Worm (Caenorhabditis elegans): ENCODE data around the gene Y50E8A.1.
A peak's percentile ranks its signal among the peaks of the same experiment; 100 is the strongest.

Gene Y50E8A.1

DNA sequence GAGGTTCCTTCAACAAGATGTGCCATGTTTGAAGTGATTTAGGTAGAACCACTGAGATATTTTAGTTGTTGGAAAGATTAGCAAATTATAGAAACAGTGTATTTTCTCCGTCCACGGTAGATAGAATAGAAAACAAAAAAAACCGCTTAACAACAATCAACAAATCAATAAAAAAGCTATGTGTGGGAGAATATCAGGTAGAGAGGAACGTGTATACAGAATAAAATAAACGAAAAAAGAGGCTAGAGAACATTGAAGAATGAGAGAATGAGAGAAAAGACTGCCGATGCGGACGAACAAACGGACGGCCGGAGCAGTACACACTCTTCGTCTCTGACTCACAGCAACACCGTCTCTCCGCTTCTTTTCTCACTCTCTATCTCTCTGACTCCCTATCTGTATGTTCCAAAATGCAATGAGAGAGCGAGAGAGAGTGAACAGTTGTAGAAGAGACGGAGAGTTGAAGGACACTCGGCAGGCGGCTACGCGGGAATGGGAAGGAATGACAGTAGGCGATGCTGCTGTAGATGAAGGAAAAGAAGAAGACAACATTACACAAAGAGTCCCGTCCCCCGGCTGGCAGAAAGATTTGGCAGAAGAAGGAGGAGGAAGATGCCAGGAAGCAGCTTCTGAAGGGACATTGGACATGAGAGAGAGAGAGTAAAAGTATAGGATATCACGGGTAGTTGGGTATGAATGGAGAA lies 29.9 kb upstream of the Y50E8A.1 start, which contains the start of gene unc-112 (continued):
- peak; percentile 78 for TF ChIP-seq sem-4 (tag; optimal IDR thresholded peaks at IDR 0.05)
- TF ChIP-seq crh-2 (tag; optimal IDR thresholded peaks at IDR 0.05): peak; percentile 56
- TF ChIP-seq ZK546.5 (tag; optimal IDR thresholded peaks at IDR 0.05): no peak
- peak; percentile 8 for TF ChIP-seq mab-5 (tag; optimal IDR thresholded peaks at IDR 0.05)
- TF ChIP-seq nhr-237 (tag; optimal IDR thresholded peaks at IDR 0.05): no peak

DNA sequence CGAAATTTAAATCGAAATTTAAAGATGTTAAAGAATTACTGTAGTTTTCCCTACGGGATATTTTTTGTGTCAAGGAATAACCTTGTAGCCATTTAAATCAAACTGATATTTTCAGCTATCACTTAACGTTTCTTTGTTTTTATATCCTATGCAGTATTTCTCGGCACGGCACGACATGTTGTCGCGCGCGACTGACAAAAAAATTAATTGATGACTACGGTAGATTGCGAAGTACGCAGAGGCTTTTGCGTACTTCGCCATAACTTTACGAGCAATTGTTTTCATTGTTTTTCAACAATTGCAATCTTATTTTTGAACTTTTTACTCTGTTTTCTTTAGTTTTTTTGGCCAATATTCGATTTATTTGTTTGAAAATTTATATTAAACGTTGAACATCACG lies 28.7 kb upstream of the Y50E8A.1 start:
- TF ChIP-seq Y55F3AM.14 (GFP tag; optimal IDR thresholded peaks at IDR 0.05) (no peak), crh-2 (tag; optimal IDR thresholded peaks at IDR 0.05) (no peak), unc-39 (tag; optimal IDR thresholded peaks at IDR 0.05) (no peak), unc-62 (GFP tag; optimal IDR thresholded peaks at IDR 0.05) (no peak), elt-1 (tag; optimal IDR thresholded peaks at IDR 0.05) (no peak), gmeb-1 (tag; optimal IDR thresholded peaks at IDR 0.05) (no peak), ceh-82 (tag; optimal IDR thresholded peaks at IDR 0.05) (no peak), alr-1 (tag; optimal IDR thresholded peaks at IDR 0.05) (no peak), nhr-21 (tag; optimal IDR thresholded peaks at IDR 0.05) (no peak), R02D3.7 (tag; optimal IDR thresholded peaks at IDR 0.05) (no peak), blmp-1 (tag; optimal IDR thresholded peaks at IDR 0.05; ENCODE audit: insufficient read depth) (no peak), snpc-4 (tag; optimal IDR thresholded peaks at IDR 0.05) (no peak), peb-1 (tag; optimal IDR thresholded peaks at IDR 0.05) (no peak), nhr-11 (tag; optimal IDR thresholded peaks at IDR 0.05) (no peak), nhr-23 (tag; optimal IDR thresholded peaks at IDR 0.05) (no peak), mbf-1 (tag; optimal IDR thresholded peaks at IDR 0.05) (no peak), elt-3 (tag; optimal IDR thresholded peaks at IDR 0.05) (no peak), ama-1 (optimal IDR thresholded peaks at IDR 0.05) (no peak)

DNA sequence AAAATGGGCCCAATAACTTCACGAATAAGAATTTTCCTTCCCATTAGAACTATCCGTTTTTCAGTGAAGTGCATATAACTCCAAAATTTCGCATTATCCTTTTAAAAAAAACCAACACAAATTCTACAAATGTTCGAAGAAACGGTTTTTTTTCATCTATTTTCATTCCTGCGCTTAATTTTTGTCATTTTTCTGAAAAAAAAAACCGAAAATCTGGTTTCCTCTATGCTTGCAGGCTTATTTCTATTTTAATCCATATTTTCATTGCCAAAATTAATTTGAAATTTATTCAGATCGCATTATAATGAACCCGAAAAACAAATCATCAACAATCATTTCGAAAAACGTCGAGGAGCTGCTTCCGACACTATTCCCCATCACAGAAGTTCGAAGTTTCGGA lies 28.0 kb upstream of the Y50E8A.1 start, which contains the start of gene set-5:
set-5 (plus strand) TSS at position 301 of the 400 bp plus-strand sequence.
- no peak for TF ChIP-seq aly-2 (tag; optimal IDR thresholded peaks at IDR 0.05)
- TF ChIP-seq mab-5 (tag; optimal IDR thresholded peaks at IDR 0.05): no peak
- TF ChIP-seq Y55F3AM.14 (GFP tag; optimal IDR thresholded peaks at IDR 0.05): no peak
- no peak for TF ChIP-seq snpc-4 (tag; optimal IDR thresholded peaks at IDR 0.05)
- TF ChIP-seq unc-62 (GFP tag; optimal IDR thresholded peaks at IDR 0.05): no peak
- no peak for TF ChIP-seq sma-9 (GFP tag; optimal IDR thresholded peaks at IDR 0.05)
- TF ChIP-seq sma-9 (tag; optimal IDR thresholded peaks at IDR 0.05): no peak
- no peak for TF ChIP-seq nhr-10 (tag; optimal IDR thresholded peaks at IDR 0.05)
- TF ChIP-seq lsy-2 (tag; optimal IDR thresholded peaks at IDR 0.05): no peak
- TF ChIP-seq lin-13 (GFP tag; optimal IDR thresholded peaks at IDR 0.05): no peak
- no peak for TF ChIP-seq R02D3.7 (tag; optimal IDR thresholded peaks at IDR 0.05)
- no peak for TF ChIP-seq F13H6.1 (tag; optimal IDR thresholded peaks at IDR 0.05)
- TF ChIP-seq mbf-1 (tag; optimal IDR thresholded peaks at IDR 0.05): no peak
- no peak for TF ChIP-seq crh-2 (tag; optimal IDR thresholded peaks at IDR 0.05)
- no peak for TF ChIP-seq nhr-25 (tag; optimal IDR thresholded peaks at IDR 0.05)
- TF ChIP-seq nhr-21 (tag; optimal IDR thresholded peaks at IDR 0.05): no peak
- no peak for TF ChIP-seq sma-3 (GFP tag; optimal IDR thresholded peaks at IDR 0.05)
- no peak for TF ChIP-seq mdl-1 (tag; optimal IDR thresholded peaks at IDR 0.05)
- TF ChIP-seq elt-1 (tag; optimal IDR thresholded peaks at IDR 0.05): no peak
- TF ChIP-seq lin-11 (tag; optimal IDR thresholded peaks at IDR 0.05): no peak
- no peak for TF ChIP-seq elt-3 (tag; optimal IDR thresholded peaks at IDR 0.05)

DNA sequence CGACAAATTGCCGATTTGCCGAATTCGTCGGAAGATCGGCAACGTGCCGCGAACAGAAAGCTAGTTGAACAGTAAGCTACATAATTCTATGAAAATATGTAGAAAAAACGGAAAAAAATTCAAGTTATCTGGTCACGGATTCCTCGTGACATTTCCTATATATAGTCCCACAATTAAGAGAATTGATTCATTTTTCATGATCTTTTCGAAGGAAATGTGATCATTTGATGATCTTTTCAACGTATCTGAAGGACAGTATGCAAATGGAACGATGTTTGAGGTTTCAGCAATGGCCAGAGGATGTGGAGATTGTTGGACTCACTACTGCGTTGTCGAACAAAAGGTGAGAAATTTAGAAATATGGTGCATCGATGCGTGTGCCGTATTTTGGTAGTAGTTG lies 18.7 kb upstream of the Y50E8A.1 start, which contains the start of gene R08A2.9:
R08A2.9 (plus strand) TSS at position 301 of the 400 bp plus-strand sequence.
- TF ChIP-seq nhr-6 (tag; optimal IDR thresholded peaks at IDR 0.05) (no peak), Y55F3AM.14 (GFP tag; optimal IDR thresholded peaks at IDR 0.05) (no peak), nhr-21 (tag; optimal IDR thresholded peaks at IDR 0.05) (no peak), dmd-4 (tag; optimal IDR thresholded peaks at IDR 0.05) (no peak)

DNA sequence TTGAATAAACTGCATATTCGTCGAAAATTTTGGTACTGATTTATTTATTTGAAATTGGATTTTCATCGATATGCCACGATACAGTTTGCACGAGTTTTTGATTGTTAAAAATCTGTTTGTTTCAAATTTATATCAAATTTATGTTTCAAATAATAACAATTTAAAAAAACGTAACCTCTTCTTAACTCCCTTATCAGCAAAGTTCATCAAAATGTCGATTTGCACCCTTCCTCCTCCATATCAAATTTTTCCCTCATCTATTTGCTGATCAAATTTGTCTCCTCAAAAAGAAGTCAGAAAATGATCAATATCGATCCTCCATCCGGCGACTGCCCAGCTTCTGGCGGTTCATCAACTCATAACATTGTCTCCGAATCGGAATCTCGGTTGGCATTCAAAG lies 15.6 kb upstream of the Y50E8A.1 start, which contains the start of gene ssp-33:
ssp-33 (plus strand) TSS at position 301 of the 400 bp plus-strand sequence.
- no peak for TF ChIP-seq ama-1 (optimal IDR thresholded peaks at IDR 0.05)
- no peak for TF ChIP-seq unc-62 (GFP tag; optimal IDR thresholded peaks at IDR 0.05)
- TF ChIP-seq ztf-4 (tag; optimal IDR thresholded peaks at IDR 0.05): no peak
- no peak for TF ChIP-seq nhr-11 (tag; optimal IDR thresholded peaks at IDR 0.05)
- no peak for TF ChIP-seq sma-9 (GFP tag; optimal IDR thresholded peaks at IDR 0.05)
- no peak for TF ChIP-seq sma-9 (tag; optimal IDR thresholded peaks at IDR 0.05)
- no peak for TF ChIP-seq nhr-77 (tag; optimal IDR thresholded peaks at IDR 0.05)
- no peak for TF ChIP-seq skn-1 (tag; optimal IDR thresholded peaks at IDR 0.05)
- TF ChIP-seq nhr-6 (tag; optimal IDR thresholded peaks at IDR 0.05): no peak
- TF ChIP-seq nhr-23 (tag; optimal IDR thresholded peaks at IDR 0.05): no peak
- TF ChIP-seq elt-3 (tag; optimal IDR thresholded peaks at IDR 0.05): no peak
- no peak for TF ChIP-seq nhr-237 (tag; optimal IDR thresholded peaks at IDR 0.05)
- TF ChIP-seq nhr-129 (tag; optimal IDR thresholded peaks at IDR 0.05): no peak
- TF ChIP-seq C34F6.9 (tag; optimal IDR thresholded peaks at IDR 0.05): no peak
- no peak for TF ChIP-seq fos-1 (tag; optimal IDR thresholded peaks at IDR 0.05)

Data from whole organism, L2 larva.